Worm (Caenorhabditis elegans): ENCODE measurements around the gene col-152.

DNA sequence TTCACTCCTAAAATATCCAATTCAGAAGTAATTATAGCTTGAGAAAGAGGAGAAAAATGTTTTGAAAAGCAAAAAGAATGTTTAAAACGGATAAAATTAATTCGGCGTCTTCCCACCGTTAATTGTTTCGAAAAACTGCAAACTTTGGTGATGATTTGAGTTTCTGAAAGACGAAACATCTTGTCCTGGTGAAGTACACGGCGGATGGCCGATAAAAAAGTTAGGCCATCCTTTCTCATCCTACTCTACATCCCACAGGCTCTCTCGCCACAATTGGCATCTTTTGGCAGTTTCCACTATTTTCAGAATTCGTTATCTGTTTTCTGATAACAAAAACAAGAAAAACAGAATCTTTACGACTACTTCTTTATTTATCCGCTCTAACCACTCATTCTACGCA is 34.8 kb upstream of the col-152 start, which contains the start of the genes C35A5.8 and hda-11:
- TF ChIP-seq tab-1 (GFP tag; IDR thresholded peaks at IDR 0.05) (no peak), flt-1 (GFP tag; IDR thresholded peaks at IDR 0.05) (peak; percentile 79; the same call in 1 of the 2 replicates), ztf-23 (GFP tag; IDR thresholded peaks at IDR 0.05) (no peak), klf-2 (GFP tag; conservative IDR thresholded peaks at IDR 0.05) (0 out of 2 replicates have a peak, but pooled peaks have one; percentile 27)
